Fruit fly (Drosophila melanogaster) whole organism, embryonic: ENCODE measurements around the gene Ns4.

Source experiments
- Adf1 ChIP-seq: fragments of 200-800 bp; sonication (Bioruptor generic); IDR thresholded peaks from 2 replicates; pipeline ENCODE4 v1.3.6; 2022; ENCODE audit warnings: missing biosample characterization, missing genetic modification characterization
- CG10321 ChIP-seq: fragments of 200-800 bp; sonication (Bioruptor generic); IDR thresholded peaks from 2 replicates; pipeline ENCODE4 v1.3.6; 2022; ENCODE audit warnings: missing biosample characterization, missing genetic modification characterization
- CG10543 ChIP-seq: fragments of 200-800 bp; sonication (Bioruptor generic); optimal IDR thresholded peaks from 3 replicates; lab custom pipeline; 2017; ENCODE audit warnings: missing biosample characterization, mild to moderate bottlenecking, missing genetic modification characterization, moderate library complexity
- CG12104 ChIP-seq: fragments of 200-800 bp; sonication (Bioruptor generic); optimal IDR thresholded peaks from 3 replicates; lab custom pipeline; 2016; ENCODE audit warnings: missing biosample characterization, missing genetic modification characterization
- CG12659 ChIP-seq: fragments of 200-800 bp; sonication (Bioruptor generic); optimal IDR thresholded peaks from 3 replicates; lab custom pipeline; 2017; ENCODE audit warnings: mild to moderate bottlenecking, missing biosample characterization, missing genetic modification reagents, missing genetic modification characterization
- CG15011 ChIP-seq: fragments of 200-800 bp; sonication (Bioruptor generic); optimal IDR thresholded peaks from 3 replicates; lab custom pipeline; 2018; ENCODE audit warnings: missing biosample characterization, mild to moderate bottlenecking, missing genetic modification characterization
- CG15514 ChIP-seq: fragments of 200-800 bp; sonication (Bioruptor generic); optimal IDR thresholded peaks from 3 replicates; lab custom pipeline; 2017; ENCODE audit warnings: missing biosample characterization, missing genetic modification characterization, mild to moderate bottlenecking, moderate library complexity, missing genetic modification reagents
- CG2202 ChIP-seq: fragments of 200-800 bp; sonication (Bioruptor generic); optimal IDR thresholded peaks from 2 replicates; lab custom pipeline; 2018; ENCODE audit warnings: missing biosample characterization, mild to moderate bottlenecking, missing genetic modification characterization
- CG2678 ChIP-seq: fragments of 200-800 bp; sonication (Bioruptor generic); optimal IDR thresholded peaks from 3 replicates; lab custom pipeline; 2019; ENCODE audit warnings: missing biosample characterization, mild to moderate bottlenecking, missing genetic modification characterization, moderate library complexity
- CG31388 ChIP-seq: fragments of 200-800 bp; sonication (Bioruptor generic); optimal IDR thresholded peaks from 2 replicates; lab custom pipeline; 2016; ENCODE audit warnings: missing biosample characterization, missing genetic modification characterization
- CG33557 ChIP-seq: fragments of 200-800 bp; sonication (Bioruptor generic); optimal IDR thresholded peaks from 2 replicates; lab custom pipeline; 2019; ENCODE audit warnings: missing biosample characterization, mild to moderate bottlenecking, missing genetic modification characterization, moderate library complexity
- CG34376 ChIP-seq: fragments of 200-800 bp; sonication (Bioruptor generic); optimal IDR thresholded peaks from 2 replicates; lab custom pipeline; 2018; ENCODE audit warnings: missing biosample characterization, mild to moderate bottlenecking, missing genetic modification characterization
- CG3838 ChIP-seq: fragments of 200-800 bp; sonication (Bioruptor generic); optimal IDR thresholded peaks from 3 replicates; lab custom pipeline; 2016; ENCODE audit warnings: missing biosample characterization, missing genetic modification characterization
- CG6683 ChIP-seq: fragments of 200-800 bp; sonication (Bioruptor generic); optimal IDR thresholded peaks from 2 replicates; lab custom pipeline; 2017; ENCODE audit warnings: missing biosample characterization, mild to moderate bottlenecking, missing genetic modification characterization, missing genetic modification reagents
- D ChIP-seq, 2 experiments: fragments of 200-800 bp in 1 of 2; fragments of >200 bp in 1 of 2; sonication (Bioruptor generic) in 1 of 2; optimal IDR thresholded peaks; 2 replicates in 1 of 2; 3 replicates in 1 of 2; lab custom pipeline; 2017; ENCODE audit warnings: mild to moderate bottlenecking in 1 of 2, missing biosample characterization in 1 of 2, missing genetic modification characterization in 1 of 2, missing genetic modification reagents in 1 of 2
- D19A ChIP-seq: fragments of 200-800 bp; optimal IDR thresholded peaks from 3 replicates; lab custom pipeline; 2019; ENCODE audit warnings: missing biosample characterization, mild to moderate bottlenecking, missing genetic modification characterization, moderate library complexity
- E2f2 ChIP-seq: fragments of 200-800 bp; sonication (Bioruptor generic); IDR thresholded peaks from 2 replicates; pipeline ENCODE4 v1.3.6; 2022; ENCODE audit warnings: missing biosample characterization, missing genetic modification characterization
- HLH4C ChIP-seq: fragments of 200-800 bp; sonication (Bioruptor generic); IDR thresholded peaks from 3 replicates; pipeline ENCODE4 v1.3.6; 2022; ENCODE audit warnings: missing biosample characterization, missing genetic modification characterization; ENCODE audit not compliant: partially characterized antibody
- HmgD ChIP-seq: fragments of 200-800 bp; sonication (Bioruptor generic); optimal IDR thresholded peaks from 3 replicates; lab custom pipeline; 2016; ENCODE audit warnings: missing biosample characterization, missing genetic modification characterization
- HmgZ ChIP-seq: fragments of 200-800 bp; sonication (Bioruptor generic); optimal IDR thresholded peaks from 2 replicates; lab custom pipeline; 2018; ENCODE audit warnings: missing biosample characterization, mild to moderate bottlenecking, missing genetic modification characterization
- Med ChIP-seq: fragments of 200-800 bp; sonication (Bioruptor generic); peaks from one replicate; lab custom pipeline; 2016; ENCODE audit warnings: missing biosample characterization, missing genetic modification characterization, mild to moderate bottlenecking, inconsistent platforms, moderate library complexity
- NK7.1 ChIP-seq: fragments of 200-800 bp; sonication (Bioruptor generic); optimal IDR thresholded peaks from 3 replicates; lab custom pipeline; 2016; ENCODE audit warnings: missing biosample characterization, missing genetic modification characterization
- Nf-YC ChIP-seq: fragments of 200-800 bp; optimal IDR thresholded peaks from 3 replicates; lab custom pipeline; 2019; ENCODE audit warnings: missing biosample characterization, mild to moderate bottlenecking, missing genetic modification characterization, moderate library complexity
- NfI ChIP-seq: fragments of 200-800 bp; sonication (Bioruptor generic); optimal IDR thresholded peaks from 3 replicates; lab custom pipeline; 2018; ENCODE audit warnings: missing biosample characterization, mild to moderate bottlenecking, missing genetic modification characterization, moderate library complexity
- PHDP ChIP-seq: fragments of 200-800 bp; sonication (Bioruptor generic); optimal IDR thresholded peaks from 3 replicates; lab custom pipeline; 2018; ENCODE audit warnings: missing biosample characterization, mild to moderate bottlenecking, missing genetic modification characterization, moderate library complexity
- Poxn ChIP-seq: fragments of 200-800 bp; sonication (Bioruptor generic); IDR thresholded peaks from 2 replicates; pipeline ENCODE4 v1.3.6; 2022; ENCODE audit warnings: missing biosample characterization, missing genetic modification characterization
- Rx ChIP-seq: fragments of 200-800 bp; sonication (Bioruptor generic); IDR thresholded peaks from 2 replicates; pipeline ENCODE4 v1.3.6; 2022; ENCODE audit warnings: missing biosample characterization, missing genetic modification characterization
- Side ChIP-seq: fragments of 200-800 bp; sonication (Bioruptor generic); optimal IDR thresholded peaks from 2 replicates; lab custom pipeline; 2016; ENCODE audit warnings: missing biosample characterization, missing genetic modification characterization
- aop ChIP-seq: fragments of 200-800 bp; sonication (Bioruptor generic); IDR thresholded peaks from 2 replicates; pipeline ENCODE4 v1.3.6; 2022; ENCODE audit warnings: missing biosample characterization, missing genetic modification characterization
- bigmax ChIP-seq: fragments of 200-800 bp; sonication (Bioruptor generic); optimal IDR thresholded peaks from 2 replicates; lab custom pipeline; 2018; ENCODE audit warnings: missing biosample characterization, mild to moderate bottlenecking, missing genetic modification characterization
- bsh ChIP-seq, 2 experiments: fragments of 200-800 bp; sonication (Bioruptor generic); optimal IDR thresholded peaks; 2 replicates each; lab custom pipeline; 2017 to 2018; ENCODE audit warnings: mild to moderate bottlenecking in 2 of 2, missing biosample characterization in 2 of 2, missing genetic modification characterization in 2 of 2, moderate library complexity in 1 of 2
- cato ChIP-seq: fragments of 200-800 bp; sonication (Bioruptor generic); optimal IDR thresholded peaks from 2 replicates; lab custom pipeline; 2016; ENCODE audit warnings: missing biosample characterization, missing genetic modification characterization, borderline replicate concordance
- ci ChIP-seq: fragments of 200-800 bp; sonication (Bioruptor generic); IDR thresholded peaks from 3 replicates; pipeline ENCODE4 v1.3.6; 2022; ENCODE audit warnings: missing biosample characterization, missing genetic modification characterization
- gce ChIP-seq: fragments of 200-800 bp; sonication (Bioruptor generic); IDR thresholded peaks from 3 replicates; pipeline ENCODE4 v1.3.6; 2022; ENCODE audit warnings: missing biosample characterization, missing genetic modification characterization
- gro ChIP-seq: fragments of 200-800 bp; sonication (Bioruptor generic); optimal IDR thresholded peaks from 2 replicates; lab custom pipeline; 2016; ENCODE audit warnings: missing biosample characterization, missing genetic modification characterization
- her ChIP-seq: fragments of 200-800 bp; sonication (Bioruptor generic); optimal IDR thresholded peaks from 2 replicates; lab custom pipeline; 2016; ENCODE audit warnings: missing biosample characterization, missing genetic modification characterization
- hkb ChIP-seq, 2 experiments: fragments of 200-800 bp in 1 of 2; fragments of >200 bp in 1 of 2; sonication (Bioruptor generic) in 1 of 2; IDR thresholded peaks in 1 of 2; optimal IDR thresholded peaks in 1 of 2; 2 replicates each; pipeline versions ENCODE4 v1.3.6 to Lab custom; 2017 to 2022; ENCODE audit warnings: missing biosample characterization in 1 of 2, missing genetic modification characterization in 1 of 2
- knrl ChIP-seq: fragments of 200-800 bp; sonication (Bioruptor generic); IDR thresholded peaks from 3 replicates; pipeline ENCODE4 v1.3.6; 2022; ENCODE audit warnings: missing biosample characterization, missing genetic modification characterization; ENCODE audit not compliant: partially characterized antibody
- lov ChIP-seq, 2 experiments: fragments of 200-800 bp in 1 of 2; fragments of >200 bp in 1 of 2; sonication (Bioruptor generic) in 1 of 2; IDR thresholded peaks in 1 of 2; optimal IDR thresholded peaks in 1 of 2; 2 replicates in 1 of 2; 3 replicates in 1 of 2; pipeline versions ENCODE4 v1.3.6 to Lab custom; 2017 to 2022; ENCODE audit warnings: missing biosample characterization in 1 of 2, missing genetic modification characterization in 1 of 2
- nom ChIP-seq: fragments of 200-800 bp; sonication (Bioruptor generic); optimal IDR thresholded peaks from 2 replicates; lab custom pipeline; 2017; ENCODE audit warnings: missing biosample characterization, missing genetic modification characterization, mild to moderate bottlenecking, moderate library complexity, missing genetic modification reagents
- pb ChIP-seq: fragments of 200-800 bp; sonication (Bioruptor generic); optimal IDR thresholded peaks from 3 replicates; lab custom pipeline; 2016; ENCODE audit warnings: missing biosample characterization, missing genetic modification characterization
- prd ChIP-seq, 3 experiments: fragments of >200 bp in 2 of 3; fragments of 200-800 bp in 1 of 3; sonication (Bioruptor generic) in 1 of 3; optimal IDR thresholded peaks in 2 of 3; IDR thresholded peaks in 1 of 3; 2 replicates in 2 of 3; 3 replicates in 1 of 3; pipeline versions ENCODE4 v1.3.6 to Lab custom; 2017 to 2022; ENCODE audit warnings: missing biosample characterization in 1 of 3, missing genetic modification characterization in 1 of 3
- sim ChIP-seq: fragments of 200-800 bp; sonication (Bioruptor generic); IDR thresholded peaks from 2 replicates; pipeline ENCODE4 v1.3.6; 2022; ENCODE audit warnings: missing biosample characterization, missing genetic modification characterization
- sqz ChIP-seq: fragments of 200-800 bp; sonication (Bioruptor generic); optimal IDR thresholded peaks from 3 replicates; lab custom pipeline; 2018; ENCODE audit warnings: missing biosample characterization, mild to moderate bottlenecking, missing genetic modification characterization
- tgo ChIP-seq: fragments of 200-800 bp; sonication (Bioruptor generic); IDR thresholded peaks from 3 replicates; pipeline ENCODE4 v1.3.6; 2022; ENCODE audit warnings: missing biosample characterization, missing genetic modification characterization
- twi ChIP-seq: fragments of 200-800 bp; optimal IDR thresholded peaks from 2 replicates; lab custom pipeline; 2019; ENCODE audit warnings: missing biosample characterization, mild to moderate bottlenecking, missing genetic modification characterization, moderate library complexity
- yki ChIP-seq: fragments of >200 bp; optimal IDR thresholded peaks from 3 replicates; lab custom pipeline; 2018

The Ns4 gene

DNA sequence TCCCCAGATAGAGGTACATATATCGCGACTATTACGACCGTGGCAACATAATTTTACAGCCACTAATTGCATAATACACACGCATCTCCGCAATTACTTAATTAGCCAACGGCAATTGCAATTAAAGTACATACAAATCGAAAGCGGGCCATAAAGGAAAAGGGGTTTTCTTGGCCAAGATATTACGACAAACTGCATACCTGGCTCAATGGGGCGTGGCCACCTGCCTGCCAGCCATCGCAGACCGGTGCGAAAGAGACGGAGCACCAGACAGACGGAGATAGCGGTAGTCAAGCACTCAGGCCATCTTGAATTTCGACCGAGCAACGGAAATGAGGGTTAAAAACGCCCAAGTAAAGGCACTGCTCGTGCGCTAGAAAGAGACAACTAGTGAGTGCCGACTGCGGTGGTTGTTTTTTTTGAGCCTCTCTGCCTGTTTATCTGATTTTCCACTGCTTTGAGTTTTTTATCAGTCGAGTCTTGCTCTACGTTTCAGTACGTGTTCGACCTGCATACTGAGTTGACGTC lies 18.0 kb downstream of the Ns4 start, which contains the start of gene cad (continued):
- TF ChIP-seq her (GFP tag; lab: Kevin White, UChicago) (peak; percentile 43), CG6683 (GFP tag; lab: Kevin White, UChicago) (no peak), CG10543 (peak; percentile 57), CG2202 (tag; lab: Kevin White, UChicago) (peak; percentile 6), prd (optimal IDR thresholded peaks at IDR 0.05; lab: Kevin White, UChicago) (no peak), prd (GFP tag; IDR thresholded peaks at IDR 0.05; lab: Robert Waterston, UW) (no peak), HmgZ (tag; lab: Kevin White, UChicago) (peak; percentile 61), NfI (GFP tag; lab: Kevin White, UChicago) (peak; percentile 22), CG31388 (GFP tag; lab: Kevin White, UChicago) (no peak), sim (GFP tag; lab: Robert Waterston, UW) (0 out of 2 replicates have a peak, but pooled peaks have one; percentile 20), CG33557 (GFP tag; lab: Kevin White, UChicago) (peak; percentile 5), knrl (GFP tag; lab: Robert Waterston, UW) (peak; percentile 22; the same call in 1 of the 3 replicates), ci (GFP tag; lab: Robert Waterston, UW) (peak; percentile 89), Side (GFP tag; lab: Kevin White, UChicago) (peak; percentile 1), CG15514 (peak; percentile 45), twi (tag; lab: Kevin White, UChicago) (peak; percentile 25), aop (GFP tag; lab: Robert Waterston, UW) (peak; percentile 62; the same call in 1 of the 2 replicates), PHDP (tag; lab: Kevin White, UChicago) (peak; percentile 3), Rx (GFP tag; lab: Robert Waterston, UW) (no peak), E2f2 (GFP tag; lab: Robert Waterston, UW) (peak; percentile 20; the same call in 1 of the 2 replicates), Poxn (GFP tag; lab: Robert Waterston, UW) (no peak), lov (optimal IDR thresholded peaks at IDR 0.05; lab: Kevin White, UChicago) (no peak), lov (GFP tag; IDR thresholded peaks at IDR 0.05; lab: Robert Waterston, UW) (peak; percentile 56; the same call in 1 of the 3 replicates), CG2678 (peak; percentile 15), sqz (peak; percentile 94), hkb (optimal IDR thresholded peaks at IDR 0.05; lab: Kevin White, UChicago) (no peak), hkb (GFP tag; IDR thresholded peaks at IDR 0.05; lab: Robert Waterston, UW) (peak; percentile 61; the same call in 1 of the 2 replicates), bsh (GFP tag; optimal IDR thresholded peaks at IDR 0.05; lab: Kevin White, UChicago) (peak in 1 of 2 experiments; percentile 18), Nf-YC (tag; lab: Kevin White, UChicago) (peak; percentile 98), NK7.1 (GFP tag; lab: Kevin White, UChicago) (no peak), CG12659 (peak; percentile 7), gce (no peak), HLH4C (GFP tag; lab: Robert Waterston, UW) (0 out of 3 replicates have a peak, but pooled peaks have one; percentile 32), HmgD (GFP tag; lab: Kevin White, UChicago) (peak; percentile 35), Med (GFP tag; lab: Kevin White, UChicago) (peak; percentile 94), D19A (tag; lab: Kevin White, UChicago) (no peak), cato (GFP tag; lab: Kevin White, UChicago) (no peak), CG15011 (GFP tag; lab: Kevin White, UChicago) (no peak), bigmax (GFP tag; lab: Kevin White, UChicago) (peak; percentile 45), CG3838 (GFP tag; lab: Kevin White, UChicago) (no peak), pb (no peak), CG34376 (GFP tag; lab: Kevin White, UChicago) (peak; percentile 37), gro (GFP tag; lab: Kevin White, UChicago) (peak; percentile 35), Adf1 (peak; percentile 81), CG12104 (no peak), tgo (GFP tag; lab: Robert Waterston, UW) (no peak), D (optimal IDR thresholded peaks at IDR 0.05; lab: Kevin White, UChicago) (peak; percentile 42), D (GFP tag; optimal IDR thresholded peaks at IDR 0.05; lab: Kevin White, UChicago) (peak; percentile 7), yki (lab: Kevin White, UChicago) (no peak), CG10321 (GFP tag; lab: Robert Waterston, UW) (peak; percentile 99), nom (GFP tag; lab: Kevin White, UChicago) (no peak)
